Fruit fly (Drosophila melanogaster): Measurements from ENCODE around the gene CG2260.

CG2260 gene

DNA sequence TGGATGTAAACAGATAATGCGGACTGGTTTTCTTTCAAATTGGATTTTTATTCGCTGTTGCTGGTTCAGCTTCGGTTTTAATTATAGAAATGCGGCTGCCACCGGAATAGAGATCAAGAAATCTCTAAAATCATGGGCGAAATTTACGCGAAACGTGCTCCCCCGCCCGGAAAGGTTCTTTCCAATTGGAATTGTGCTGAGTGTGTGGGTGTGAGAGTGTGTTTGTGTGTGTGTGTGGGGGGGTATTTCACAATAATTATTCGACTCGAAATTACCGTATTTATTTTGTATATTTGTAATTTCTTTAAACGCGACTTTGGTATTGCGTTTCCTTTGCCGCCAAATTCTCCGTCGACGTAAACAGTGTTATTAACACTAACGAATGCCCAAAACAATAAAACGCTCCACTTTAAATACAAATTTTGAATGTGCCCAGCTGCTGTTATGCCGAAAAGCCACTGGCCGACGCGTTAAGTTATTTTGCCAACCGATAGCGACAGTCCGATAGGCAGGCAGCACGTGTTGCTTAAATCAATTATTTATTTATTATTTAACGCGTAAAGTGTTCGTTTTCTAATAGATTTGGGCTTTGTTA, 5.1 kb downstream of the CG2260 start, which contains the start of gene Gclc (continued):
- TF ChIP-seq prd (optimal IDR thresholded peaks at IDR 0.05) (no peak), prd (GFP tag; IDR thresholded peaks at IDR 0.05) (no peak), Bgb (GFP tag; IDR thresholded peaks at IDR 0.05; ENCODE audit: partially characterized antibody) (peak; percentile 11; the same call in 1 of the 2 replicates), CG9932 (GFP tag; IDR thresholded peaks at IDR 0.05) (peak; percentile 13; the same call in 1 of the 2 replicates), odd (GFP tag; optimal IDR thresholded peaks at IDR 0.05) (peak; percentile 15), Asciz (GFP tag; optimal IDR thresholded peaks at IDR 0.05) (no peak), TFAM (GFP tag; optimal IDR thresholded peaks at IDR 0.05) (no peak), Antp (GFP tag; optimal IDR thresholded peaks at IDR 0.05) (no peak), CG10366 (GFP tag; IDR thresholded peaks at IDR 0.05) (no peak), Fer1 (GFP tag; optimal IDR thresholded peaks at IDR 0.05) (peak; percentile 25), CG6791 (GFP tag; IDR thresholded peaks at IDR 0.05; ENCODE audit: partially characterized antibody) (peak; percentile 53; the same call in 2 of the 3 replicates), CG17568 (GFP tag; optimal IDR thresholded peaks at IDR 0.05) (peak; percentile 24), ash1 (GFP tag; optimal IDR thresholded peaks at IDR 0.05) (no peak), Dbx (GFP tag; IDR thresholded peaks at IDR 0.05) (no peak), nau (GFP tag; optimal IDR thresholded peaks at IDR 0.05) (peak; percentile 19), CG6854 (GFP tag; optimal IDR thresholded peaks at IDR 0.05) (no peak), CG3407 (GFP tag; optimal IDR thresholded peaks at IDR 0.05) (no peak), org-1 (GFP tag; optimal IDR thresholded peaks at IDR 0.05) (no peak), CG32772 (GFP tag; IDR thresholded peaks at IDR 0.05) (no peak), wek (GFP tag; optimal IDR thresholded peaks at IDR 0.05) (no peak), YL-1 (GFP tag; optimal IDR thresholded peaks at IDR 0.05) (no peak), Stat92E (GFP tag; optimal IDR thresholded peaks at IDR 0.05) (no peak), Eip74EF (GFP tag; optimal IDR thresholded peaks at IDR 0.05) (peak in 1 of 2 experiments; percentile 1), mld (GFP tag; IDR thresholded peaks at IDR 0.05; ENCODE audit: partially characterized antibody) (no peak), CG14441 (GFP tag; IDR thresholded peaks at IDR 0.05) (no peak), CG13123 (GFP tag; optimal IDR thresholded peaks at IDR 0.05) (no peak), CG30020 (tag; optimal IDR thresholded peaks at IDR 0.05) (no peak), gfzf (GFP tag; optimal IDR thresholded peaks at IDR 0.05) (peak; percentile 77), MBD-R2 (GFP tag; IDR thresholded peaks at IDR 0.05) (no peak; the same call in 1 of the 2 replicates), sr (GFP tag; IDR thresholded peaks at IDR 0.05) (0 out of 3 replicates have a peak, but pooled peaks have one; percentile 52), bigmax (GFP tag; optimal IDR thresholded peaks at IDR 0.05) (no peak), disco-r (GFP tag; optimal IDR thresholded peaks at IDR 0.05) (no peak), CG10959 (GFP tag; IDR thresholded peaks at IDR 0.05) (no peak), eyg (GFP tag; optimal IDR thresholded peaks at IDR 0.05) (no peak), vnd (GFP tag; IDR thresholded peaks at IDR 0.05; ENCODE audit: partially characterized antibody) (no peak), sens (GFP tag) (peak; percentile 53), CG11247 (GFP tag; IDR thresholded peaks at IDR 0.05) (no peak), CG3838 (GFP tag; optimal IDR thresholded peaks at IDR 0.05) (no peak), CG31441 (GFP tag; IDR thresholded peaks at IDR 0.05) (no peak), psq (GFP tag; optimal IDR thresholded peaks at IDR 0.05) (no peak), nmo (GFP tag; optimal IDR thresholded peaks at IDR 0.05) (no peak), CG34422 (GFP tag; IDR thresholded peaks at IDR 0.05) (0 out of 3 replicates have a peak, but pooled peaks have one; percentile 34), ac (GFP tag; optimal IDR thresholded peaks at IDR 0.05) (no peak), Jarid2 (GFP tag; optimal IDR thresholded peaks at IDR 0.05) (peak; percentile 56), sisA (GFP tag; IDR thresholded peaks at IDR 0.05) (no peak), HLH54F (GFP tag; optimal IDR thresholded peaks at IDR 0.05) (no peak), Lhr (GFP tag; optimal IDR thresholded peaks at IDR 0.05) (no peak), gem (tag; optimal IDR thresholded peaks at IDR 0.05) (no peak), oc (tag; optimal IDR thresholded peaks at IDR 0.05) (no peak)

Measured in whole organism, embryonic.